Worm (Caenorhabditis elegans) whole organism, L3 larva: ENCODE measurements around the gene srh-222.

Source experiments
- ceh-16 ChIP-seq: sonication (generic microtip); optimal IDR thresholded peaks from 2 replicates; lab custom pipeline; 2017; ENCODE audit warnings: missing biosample characterization, missing genetic modification characterization
- ceh-28 ChIP-seq: fragments of 150-350 bp; optimal IDR thresholded peaks from 2 replicates; lab custom pipeline; 2014; ENCODE audit warnings: missing biosample characterization, missing genetic modification reagents, missing genetic modification characterization
- ceh-82 ChIP-seq: fragments of 150-350 bp; optimal IDR thresholded peaks from 2 replicates; lab custom pipeline; 2014; ENCODE audit warnings: missing biosample characterization, missing genetic modification characterization
- ceh-9 ChIP-seq: sonication (generic microtip); optimal IDR thresholded peaks from 2 replicates; lab custom pipeline; 2018; ENCODE audit warnings: missing biosample characterization, missing genetic modification characterization
- daf-12 ChIP-seq: fragments of 150-350 bp; optimal IDR thresholded peaks from 2 replicates; lab custom pipeline; 2014; ENCODE audit warnings: missing biosample characterization, missing genetic modification reagents, missing genetic modification characterization
- egl-27 ChIP-seq: sonication (generic microtip); optimal IDR thresholded peaks from 4 replicates; lab custom pipeline; 2017; ENCODE audit warnings: missing biosample characterization, missing genetic modification reagents, missing genetic modification characterization
- egl-5 ChIP-seq: fragments of 150-350 bp; optimal IDR thresholded peaks from 2 replicates; lab custom pipeline; 2017; ENCODE audit warnings: missing biosample characterization, missing genetic modification reagents, missing genetic modification characterization, inconsistent platforms
- elt-1 ChIP-seq: fragments of 150-350 bp; optimal IDR thresholded peaks from 2 replicates; lab custom pipeline; 2014; ENCODE audit warnings: missing biosample characterization, missing genetic modification characterization
- fkh-10 ChIP-seq: sonication (generic microtip); optimal IDR thresholded peaks from 2 replicates; lab custom pipeline; 2017; ENCODE audit warnings: missing biosample characterization, missing genetic modification reagents, missing genetic modification characterization
- fos-1 ChIP-seq: fragments of 150-350 bp; optimal IDR thresholded peaks from 2 replicates; lab custom pipeline; 2014; ENCODE audit warnings: missing biosample characterization, missing genetic modification characterization
- jun-1 ChIP-seq: fragments of 150-350 bp; optimal IDR thresholded peaks from 2 replicates; lab custom pipeline; 2014; ENCODE audit warnings: missing biosample characterization, missing genetic modification reagents, missing genetic modification characterization
- lin-15B ChIP-seq: fragments of 150-350 bp; optimal IDR thresholded peaks from 2 replicates; lab custom pipeline; 2014; ENCODE audit warnings: missing biosample characterization, missing genetic modification characterization
- lin-39 ChIP-seq: fragments of 150-350 bp; optimal IDR thresholded peaks from 2 replicates; lab custom pipeline; 2018; ENCODE audit warnings: missing biosample characterization, missing genetic modification reagents, missing genetic modification characterization
- lsy-12 ChIP-seq: sonication (generic microtip); optimal IDR thresholded peaks from 2 replicates; lab custom pipeline; 2016; ENCODE audit warnings: mild to moderate bottlenecking, missing genetic modification characterization, missing compliant biosample characterization
- mdl-1 ChIP-seq: fragments of 150-350 bp; optimal IDR thresholded peaks from 2 replicates; lab custom pipeline; 2014; ENCODE audit warnings: missing biosample characterization, missing genetic modification characterization
- mml-1 ChIP-seq: fragments of 150-350 bp; sonication (generic microtip); optimal IDR thresholded peaks from 3 replicates; lab custom pipeline; 2014; ENCODE audit warnings: missing biosample characterization, missing genetic modification characterization
- nfya-1 ChIP-seq: sonication (generic microtip); optimal IDR thresholded peaks from 2 replicates; lab custom pipeline; 2017; ENCODE audit warnings: missing genetic modification characterization, mild to moderate bottlenecking, missing compliant biosample characterization, antibody characterized with exemption, moderate library complexity; ENCODE audit not compliant: insufficient read depth
- nhr-11 ChIP-seq: fragments of 150-350 bp; optimal IDR thresholded peaks from 2 replicates; lab custom pipeline; 2014; ENCODE audit warnings: missing biosample characterization, missing genetic modification characterization
- nhr-12 ChIP-seq: fragments of 150-350 bp; optimal IDR thresholded peaks from 2 replicates; lab custom pipeline; 2014; ENCODE audit warnings: missing biosample characterization, missing genetic modification characterization
- nhr-23 ChIP-seq: fragments of 150-350 bp; optimal IDR thresholded peaks from 2 replicates; lab custom pipeline; 2014; ENCODE audit warnings: missing biosample characterization, missing genetic modification reagents, missing genetic modification characterization
- nhr-25 ChIP-seq: sonication (generic microtip); optimal IDR thresholded peaks from 2 replicates; lab custom pipeline; 2017; ENCODE audit warnings: missing biosample characterization, missing genetic modification characterization
- nhr-28 ChIP-seq: fragments of 150-350 bp; optimal IDR thresholded peaks from 2 replicates; lab custom pipeline; 2014; ENCODE audit warnings: missing biosample characterization, missing genetic modification characterization
- nhr-43 ChIP-seq: sonication (generic microtip); optimal IDR thresholded peaks from 2 replicates; lab custom pipeline; 2016; ENCODE audit warnings: mild to moderate bottlenecking, missing genetic modification characterization, missing compliant biosample characterization; ENCODE audit not compliant: poor library complexity, severe bottlenecking
- nhr-67 ChIP-seq: fragments of 150-350 bp; optimal IDR thresholded peaks from 2 replicates; lab custom pipeline; 2014; ENCODE audit warnings: missing biosample characterization, missing genetic modification characterization
- nhr-76 ChIP-seq: fragments of 150-350 bp; sonication (generic microtip); optimal IDR thresholded peaks from 5 replicates; lab custom pipeline; 2014; ENCODE audit warnings: missing biosample characterization, missing genetic modification characterization
- nhr-77 ChIP-seq: fragments of 150-350 bp; optimal IDR thresholded peaks from 2 replicates; lab custom pipeline; 2014; ENCODE audit warnings: missing biosample characterization, missing genetic modification characterization
- pha-4 ChIP-seq: fragments of 150-350 bp; optimal IDR thresholded peaks from 2 replicates; lab custom pipeline; 2014; ENCODE audit warnings: missing biosample characterization, missing genetic modification reagents, missing genetic modification characterization
- sea-2 ChIP-seq: fragments of 150-350 bp; sonication (generic microtip); optimal IDR thresholded peaks from 4 replicates; lab custom pipeline; 2014; ENCODE audit warnings: missing biosample characterization, missing genetic modification reagents, missing genetic modification characterization
- skn-1 ChIP-seq: fragments of 150-350 bp; optimal IDR thresholded peaks from 2 replicates; lab custom pipeline; 2014; ENCODE audit warnings: missing biosample characterization, missing genetic modification characterization
- snpc-4 ChIP-seq: fragments of 150-350 bp; optimal IDR thresholded peaks from 2 replicates; lab custom pipeline; 2014; ENCODE audit warnings: missing biosample characterization, missing genetic modification characterization
- tbx-2 ChIP-seq: sonication (generic microtip); optimal IDR thresholded peaks from 2 replicates; lab custom pipeline; 2016; ENCODE audit warnings: mild to moderate bottlenecking, missing genetic modification characterization, missing compliant biosample characterization
- unc-39 ChIP-seq: sonication (generic microtip); optimal IDR thresholded peaks from 4 replicates; lab custom pipeline; 2017; ENCODE audit warnings: missing biosample characterization, missing genetic modification characterization
- unc-62 ChIP-seq: fragments of 150-350 bp; sonication (generic microtip); optimal IDR thresholded peaks from 4 replicates; lab custom pipeline; 2014; ENCODE audit warnings: missing biosample characterization, missing genetic modification reagents, missing genetic modification characterization
- ztf-11 ChIP-seq: fragments of 150-350 bp; optimal IDR thresholded peaks from 2 replicates; lab custom pipeline; 2014; ENCODE audit warnings: missing biosample characterization, missing genetic modification characterization
- ztf-4 ChIP-seq: fragments of 150-350 bp; optimal IDR thresholded peaks from 2 replicates; lab custom pipeline; 2014; ENCODE audit warnings: missing biosample characterization, missing genetic modification characterization

srh-222 gene

DNA sequence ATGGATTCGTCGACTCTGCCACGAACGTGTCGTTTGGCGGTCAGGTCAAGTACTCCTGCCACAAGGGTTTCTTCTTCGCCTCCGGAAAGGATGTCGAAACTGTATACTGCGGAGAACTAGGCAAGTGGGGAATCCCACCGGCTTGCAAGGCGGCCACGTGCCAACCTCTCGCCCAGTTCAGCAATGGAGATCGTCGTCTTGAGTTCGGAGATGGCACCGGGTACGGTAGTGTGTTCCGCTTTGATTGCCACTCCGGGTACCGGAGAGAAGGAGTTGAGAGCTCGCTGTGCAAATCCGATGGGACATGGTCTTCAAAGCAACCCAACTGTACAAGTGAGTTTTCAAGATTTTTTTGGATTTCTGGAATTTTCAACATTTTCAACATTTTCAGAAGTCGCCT, 20.0 kb downstream of the srh-222 start:
- no peak for TF ChIP-seq fos-1 (tag; lab: Kevin White, UChicago)
- no peak for TF ChIP-seq nfya-1 (tag; lab: Kevin White, UChicago)
- no peak for TF ChIP-seq snpc-4 (tag; lab: Kevin White, UChicago)
- no peak for TF ChIP-seq daf-12 (tag; lab: Kevin White, UChicago)
- TF ChIP-seq sea-2 (GFP tag; lab: Kevin White, UChicago), result no peak
- no peak for TF ChIP-seq ceh-28 (tag; lab: Kevin White, UChicago)
- no peak for TF ChIP-seq ceh-16
- no peak for TF ChIP-seq ztf-4 (tag; lab: Kevin White, UChicago)
- no peak for TF ChIP-seq ceh-9 (tag; lab: Kevin White, UChicago)
- no peak for TF ChIP-seq ztf-11
- no peak for TF ChIP-seq ceh-82 (tag; lab: Kevin White, UChicago)
- TF ChIP-seq nhr-23 (tag; lab: Kevin White, UChicago), result no peak
- TF ChIP-seq nhr-12 (tag; lab: Kevin White, UChicago), result no peak
- TF ChIP-seq skn-1, result no peak
- no peak for TF ChIP-seq lin-15B
- TF ChIP-seq nhr-67, result no peak
- no peak for TF ChIP-seq tbx-2

DNA sequence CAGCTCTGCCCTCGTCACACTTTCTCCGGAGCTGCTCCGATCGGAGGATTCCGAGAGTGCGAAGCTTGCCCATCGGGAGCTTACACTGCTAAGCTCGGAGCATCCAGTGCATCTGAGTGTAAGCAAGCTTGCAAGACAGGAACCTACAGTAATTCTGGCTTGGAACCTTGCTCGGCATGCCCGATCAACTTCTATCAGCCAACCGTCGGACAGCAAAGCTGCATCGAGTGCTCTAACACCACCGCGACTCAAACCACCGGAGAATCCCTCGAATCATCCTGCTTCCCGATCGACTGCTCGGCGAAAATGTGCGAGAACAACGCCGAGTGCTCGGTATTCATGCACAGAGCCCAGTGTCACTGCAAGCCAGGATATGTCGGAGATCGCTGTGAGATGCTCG, 24.6 kb downstream of the srh-222 start:
- no peak for TF ChIP-seq nhr-12 (tag; lab: Kevin White, UChicago)
- TF ChIP-seq nhr-23 (tag; lab: Kevin White, UChicago), result no peak
- no peak for TF ChIP-seq nfya-1 (tag; lab: Kevin White, UChicago)
- TF ChIP-seq unc-62, result no peak
- no peak for TF ChIP-seq ztf-4 (tag; lab: Kevin White, UChicago)
- TF ChIP-seq fos-1 (tag; lab: Kevin White, UChicago), result no peak
- TF ChIP-seq lin-39 (tag; lab: Kevin White, UChicago), result no peak
- no peak for TF ChIP-seq ceh-82 (tag; lab: Kevin White, UChicago)
- no peak for TF ChIP-seq lsy-12 (tag; lab: Kevin White, UChicago)
- no peak for TF ChIP-seq unc-39 (tag; lab: Kevin White, UChicago)
- no peak for TF ChIP-seq nhr-28 (tag; lab: Kevin White, UChicago)
- TF ChIP-seq tbx-2, result no peak
- no peak for TF ChIP-seq mdl-1 (tag; lab: Kevin White, UChicago)
- TF ChIP-seq nhr-76, result no peak
- no peak for TF ChIP-seq ceh-9 (tag; lab: Kevin White, UChicago)
- TF ChIP-seq sea-2 (GFP tag; lab: Kevin White, UChicago), result no peak

DNA sequence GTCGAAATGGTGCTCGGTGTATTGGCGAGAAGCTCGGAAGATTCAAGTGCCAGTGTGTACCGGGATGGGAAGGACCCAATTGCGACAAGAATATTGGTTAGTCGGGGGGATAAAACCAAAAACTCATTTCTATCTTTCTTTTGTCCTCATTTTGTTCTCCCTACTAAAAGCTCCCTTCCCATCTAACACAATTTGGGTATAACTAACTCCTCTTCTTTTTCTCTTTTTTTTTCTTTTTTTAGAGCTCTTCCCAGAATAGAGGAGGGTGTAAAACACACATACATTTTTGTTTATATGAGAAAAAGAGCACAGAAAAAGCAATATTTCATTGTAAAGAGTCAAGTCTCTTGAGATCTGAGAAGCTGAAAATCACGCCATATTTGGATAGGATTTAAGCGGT, 25.5 kb downstream of the srh-222 start:
- TF ChIP-seq egl-5 (tag; lab: Kevin White, UChicago) (no peak), fkh-10 (GFP tag; lab: Kevin White, UChicago) (peak; percentile 61)

DNA sequence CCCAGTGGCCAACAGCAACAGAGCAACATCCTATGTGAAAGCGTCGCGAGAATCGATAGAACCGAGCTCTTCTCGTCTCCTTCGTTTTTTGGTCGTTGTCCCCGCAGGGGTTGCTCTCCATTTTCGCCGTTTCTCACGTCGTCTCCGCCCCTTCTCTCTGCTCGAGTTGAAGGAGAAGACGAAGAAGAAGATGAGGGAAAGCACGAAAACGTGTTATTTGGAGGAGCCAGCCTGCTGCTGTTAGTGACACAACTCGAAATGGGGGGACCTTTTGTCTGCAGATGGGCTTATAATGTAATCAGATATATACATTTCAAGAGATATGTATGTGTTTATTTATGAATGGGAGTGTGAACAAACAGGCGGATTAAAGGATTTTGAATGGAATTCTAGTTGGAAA, 28.1 kb downstream of the srh-222 start, which contains the start of gene W02C12.2:
Gene W02C12.2, minus strand, starts transcription at position 277 of the 400 bp plus-strand sequence.
- TF ChIP-seq pha-4 (tag; lab: Kevin White, UChicago) (no peak), nhr-67 (no peak), unc-62 (no peak), nhr-77 (tag; lab: Kevin White, UChicago) (no peak)

DNA sequence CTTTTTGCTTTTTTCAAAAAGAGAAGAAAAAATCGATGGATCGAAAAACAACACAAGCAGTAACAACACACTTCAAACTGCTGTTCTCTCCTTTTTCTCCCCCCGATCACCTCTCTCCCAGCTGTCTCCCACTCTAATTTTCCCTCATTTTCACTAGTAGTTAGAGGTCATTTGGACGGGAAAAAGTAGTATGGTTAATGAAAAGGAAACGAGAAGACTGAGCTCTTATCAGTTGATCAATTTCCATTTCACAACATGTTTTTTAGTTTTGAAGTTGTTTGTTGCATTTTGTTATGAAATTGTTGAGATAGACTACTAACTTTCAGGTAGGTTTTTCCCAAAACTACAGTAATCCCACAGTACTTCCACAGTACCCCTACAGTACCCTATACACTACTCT, 28.8 kb downstream of the srh-222 start:
- TF ChIP-seq egl-27 (tag; lab: Kevin White, UChicago), result no peak
- no peak for TF ChIP-seq jun-1 (tag; lab: Kevin White, UChicago)
- no peak for TF ChIP-seq nhr-11 (tag; lab: Kevin White, UChicago)
- no peak for TF ChIP-seq tbx-2
- no peak for TF ChIP-seq lin-15B
- TF ChIP-seq ceh-82 (tag; lab: Kevin White, UChicago), result no peak
- TF ChIP-seq mdl-1 (tag; lab: Kevin White, UChicago), result no peak

DNA sequence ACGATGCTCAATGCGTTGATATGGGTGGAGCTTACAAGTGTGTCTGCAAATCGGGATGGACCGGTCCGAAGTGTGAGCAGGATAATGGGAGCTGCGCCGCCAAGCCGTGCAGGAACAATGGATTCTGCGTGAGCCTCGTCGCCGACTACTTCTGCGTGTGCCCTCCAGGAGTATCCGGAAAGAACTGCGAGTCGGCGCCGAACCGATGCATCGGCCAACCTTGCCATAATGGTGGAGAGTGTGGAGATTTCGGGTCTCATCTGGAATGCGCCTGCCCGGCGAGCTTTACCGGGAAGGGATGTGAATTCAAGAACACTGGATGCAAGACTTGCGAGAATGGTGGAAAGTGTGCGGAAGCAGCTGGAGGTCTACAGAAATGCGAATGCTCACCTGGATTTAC, 30.3 kb downstream of the srh-222 start:
- TF ChIP-seq nhr-43 (tag; lab: Kevin White, UChicago) (no peak), daf-12 (tag; lab: Kevin White, UChicago) (no peak), fkh-10 (GFP tag; lab: Kevin White, UChicago) (no peak), elt-1 (tag; lab: Kevin White, UChicago) (no peak), nhr-28 (tag; lab: Kevin White, UChicago) (no peak), nhr-67 (no peak), egl-5 (tag; lab: Kevin White, UChicago) (no peak), nhr-25 (no peak), mml-1 (tag; lab: Kevin White, UChicago) (no peak), jun-1 (tag; lab: Kevin White, UChicago) (no peak), unc-62 (no peak), egl-27 (tag; lab: Kevin White, UChicago) (no peak), mdl-1 (tag; lab: Kevin White, UChicago) (no peak), ceh-28 (tag; lab: Kevin White, UChicago) (no peak), skn-1 (no peak), snpc-4 (tag; lab: Kevin White, UChicago) (no peak), nfya-1 (tag; lab: Kevin White, UChicago) (no peak)
